Fruit fly (Drosophila melanogaster) whole organism, pupa: ENCODE data around the gene CycT.

ENCODE experiments used
- CG10348 ChIP-seq: fragments of 200-800 bp; sonication (Bioruptor generic); IDR thresholded peaks from 2 replicates; pipeline ENCODE4 v1.3.6; 2022; ENCODE audit warnings: missing biosample characterization, missing genetic modification characterization
- CG12605 ChIP-seq: fragments of 200-800 bp; sonication (Bioruptor generic); IDR thresholded peaks from 2 replicates; pipeline ENCODE4 v1.3.6; 2022; ENCODE audit warnings: missing biosample characterization, missing genetic modification characterization
- CG13204 ChIP-seq: fragments of 200-800 bp; sonication (Bioruptor generic); optimal IDR thresholded peaks from 2 replicates; lab custom pipeline; 2018; ENCODE audit warnings: missing biosample characterization, mild to moderate bottlenecking, missing genetic modification characterization, moderate library complexity
- CG14655 ChIP-seq: fragments of 200-800 bp; sonication (Bioruptor generic); optimal IDR thresholded peaks from 3 replicates; lab custom pipeline; 2017; ENCODE audit warnings: mild to moderate bottlenecking, missing biosample characterization, missing genetic modification reagents, missing genetic modification characterization
- CG15710 ChIP-seq: fragments of 200-800 bp; sonication (Bioruptor generic); optimal IDR thresholded peaks from 2 replicates; lab custom pipeline; 2018; ENCODE audit warnings: missing biosample characterization, mild to moderate bottlenecking, missing genetic modification characterization, moderate library complexity
- CG17806 ChIP-seq: fragments of 200-800 bp; sonication (Bioruptor generic); optimal IDR thresholded peaks from 2 replicates; lab custom pipeline; 2018; ENCODE audit warnings: missing biosample characterization, mild to moderate bottlenecking, missing genetic modification characterization, moderate library complexity
- CG32121 ChIP-seq: fragments of 200-800 bp; sonication (Bioruptor generic); IDR thresholded peaks from 2 replicates; pipeline ENCODE4 v1.3.6; 2022; ENCODE audit warnings: missing biosample characterization, missing genetic modification characterization
- CG34367 ChIP-seq: fragments of 200-800 bp; sonication (Bioruptor generic); optimal IDR thresholded peaks from 2 replicates; lab custom pipeline; 2018; ENCODE audit warnings: missing biosample characterization, mild to moderate bottlenecking, missing genetic modification characterization
- CG4496 ChIP-seq: fragments of 200-800 bp; sonication (Bioruptor generic); IDR thresholded peaks from 3 replicates; pipeline ENCODE4 v1.3.6; 2022; ENCODE audit warnings: missing biosample characterization, missing genetic modification characterization
- CG8159 ChIP-seq: fragments of 200-800 bp; sonication (Bioruptor generic); optimal IDR thresholded peaks from 3 replicates; lab custom pipeline; 2018; ENCODE audit warnings: missing biosample characterization, mild to moderate bottlenecking, missing genetic modification characterization, moderate library complexity
- CG8301 ChIP-seq: fragments of 200-800 bp; sonication (Bioruptor generic); optimal IDR thresholded peaks from 2 replicates; lab custom pipeline; 2018; ENCODE audit warnings: missing biosample characterization, mild to moderate bottlenecking, missing genetic modification characterization
- CG9948 ChIP-seq: fragments of 200-800 bp; sonication (Bioruptor generic); optimal IDR thresholded peaks from 2 replicates; lab custom pipeline; 2018; ENCODE audit warnings: missing biosample characterization, mild to moderate bottlenecking, missing genetic modification characterization, moderate library complexity
- D1 ChIP-seq: fragments of 200-800 bp; sonication (Bioruptor generic); optimal IDR thresholded peaks from 2 replicates; lab custom pipeline; 2018; ENCODE audit warnings: missing biosample characterization, mild to moderate bottlenecking, missing genetic modification characterization, moderate library complexity
- EcR ChIP-seq: fragments of 200-800 bp; sonication (Bioruptor generic); optimal IDR thresholded peaks from 3 replicates; lab custom pipeline; 2019; ENCODE audit warnings: missing biosample characterization, missing genetic modification characterization, mild to moderate bottlenecking, moderate library complexity, missing genetic modification reagents
- Ets98B ChIP-seq: fragments of 200-800 bp; sonication (Bioruptor generic); IDR thresholded peaks from 2 replicates; pipeline ENCODE4 v1.3.6; 2022; ENCODE audit warnings: missing biosample characterization, missing genetic modification characterization
- Pif1A ChIP-seq: fragments of 200-800 bp; sonication (Bioruptor generic); optimal IDR thresholded peaks from 3 replicates; lab custom pipeline; 2016; ENCODE audit warnings: missing biosample characterization, missing genetic modification characterization
- Pif1B ChIP-seq: fragments of 200-800 bp; sonication (Bioruptor generic); optimal IDR thresholded peaks from 3 replicates; lab custom pipeline; 2016; ENCODE audit warnings: missing biosample characterization, missing genetic modification characterization
- Snoo ChIP-seq: fragments of 200-800 bp; sonication (Bioruptor generic); optimal IDR thresholded peaks from 3 replicates; lab custom pipeline; 2017; ENCODE audit warnings: missing biosample characterization, mild to moderate bottlenecking, missing genetic modification characterization, inconsistent platforms
- fd96Ca ChIP-seq: fragments of 200-800 bp; sonication (Bioruptor generic); IDR thresholded peaks from 3 replicates; pipeline ENCODE4 v1.3.6; 2022; ENCODE audit warnings: missing biosample characterization, missing genetic modification characterization
- gl ChIP-seq: fragments of 200-800 bp; sonication (Bioruptor generic); optimal IDR thresholded peaks from 2 replicates; lab custom pipeline; 2018; ENCODE audit warnings: missing biosample characterization, mild to moderate bottlenecking, missing genetic modification characterization
- rn ChIP-seq: fragments of 200-800 bp; sonication (Bioruptor generic); IDR thresholded peaks from 2 replicates; pipeline ENCODE4 v1.3.6; 2022; ENCODE audit warnings: missing biosample characterization, missing genetic modification characterization

Gene CycT

DNA sequence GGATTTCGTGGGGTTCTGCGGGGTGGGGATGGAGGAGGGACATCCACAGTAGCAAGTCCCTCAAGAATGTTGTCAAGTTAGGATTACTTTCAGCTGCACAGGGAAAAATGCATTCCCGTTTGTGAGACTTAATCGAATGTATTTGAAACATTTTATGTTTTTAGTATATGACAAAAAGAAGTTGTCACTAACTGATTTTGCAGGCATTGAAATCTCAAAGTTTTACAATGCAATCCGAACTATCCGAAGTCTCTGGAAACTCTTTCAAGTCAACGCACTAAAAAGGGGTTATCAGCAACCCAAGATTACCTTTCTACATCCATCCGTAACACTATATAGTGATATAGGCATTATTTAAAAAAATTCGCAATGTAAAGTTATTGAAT lies 19.3 kb upstream of the CycT start:
- peak; percentile 50 for TF ChIP-seq CG14655 (GFP tag; lab: Kevin White, UChicago)
- no peak for TF ChIP-seq fd96Ca (GFP tag; lab: Robert Waterston, UW)
- peak; percentile 82 for TF ChIP-seq CG9948 (tag; lab: Kevin White, UChicago)
- no peak for TF ChIP-seq gl (tag; lab: Kevin White, UChicago)
- TF ChIP-seq CG12605, result no peak
- TF ChIP-seq CG34367, result peak; percentile 74
- peak; percentile 60 for TF ChIP-seq D1 (tag; lab: Kevin White, UChicago)
- TF ChIP-seq CG8159, result peak; percentile 77
- TF ChIP-seq Pif1A (GFP tag; lab: Kevin White, UChicago), result peak; percentile 23
- no peak for TF ChIP-seq Pif1B (GFP tag; lab: Kevin White, UChicago)
- peak; percentile 13 for TF ChIP-seq CG8301 (tag; lab: Kevin White, UChicago)
- TF ChIP-seq CG15710 (tag; lab: Kevin White, UChicago), result peak; percentile 63
- peak; percentile 74 for TF ChIP-seq CG17806 (tag; lab: Kevin White, UChicago)
- TF ChIP-seq CG4496 (GFP tag; lab: Robert Waterston, UW), result 0 out of 3 replicates have a peak, but pooled peaks have one; percentile 25

DNA sequence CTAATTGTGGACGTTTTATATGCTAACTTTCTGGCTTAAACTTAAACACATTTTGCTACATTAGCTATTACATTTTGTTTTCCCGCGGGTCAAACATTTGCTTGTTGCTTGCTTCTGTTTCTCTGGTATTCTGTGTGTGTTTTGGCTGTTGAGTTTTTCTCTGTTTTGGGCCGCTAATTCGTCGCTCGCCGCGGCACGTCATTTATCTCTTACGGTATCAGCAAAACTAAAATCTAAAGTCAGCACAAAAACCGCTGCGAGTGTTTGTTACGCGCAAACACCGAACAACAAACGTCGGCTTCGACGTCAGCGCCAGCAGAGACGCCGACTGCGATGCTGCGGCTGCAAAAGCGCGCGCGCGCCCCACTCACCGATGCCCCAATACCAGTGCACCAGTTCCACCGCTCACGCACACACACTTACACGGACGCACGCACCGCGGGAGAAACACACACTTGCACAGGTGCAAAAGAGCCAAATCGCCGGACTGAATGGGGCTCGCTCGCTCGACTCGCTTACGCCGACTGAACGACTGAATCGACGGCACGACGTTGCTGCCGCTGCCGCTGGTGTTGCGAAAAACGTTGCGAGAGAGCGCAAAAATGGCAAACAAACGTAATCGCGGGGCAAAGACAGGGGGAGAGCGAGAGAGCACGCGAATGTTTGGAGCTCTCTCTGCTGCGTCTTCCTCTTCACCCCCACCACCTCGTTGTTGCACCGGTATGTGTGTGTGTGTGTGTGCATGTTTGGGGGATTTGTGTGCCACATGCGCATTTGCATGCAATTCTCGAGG lies 18.7 kb upstream of the CycT start:
- TF ChIP-seq rn (no peak), D1 (tag; lab: Kevin White, UChicago) (no peak), CG15710 (tag; lab: Kevin White, UChicago) (no peak), CG17806 (tag; lab: Kevin White, UChicago) (no peak), CG13204 (peak; percentile 99), CG8159 (no peak), CG4496 (GFP tag; lab: Robert Waterston, UW) (0 out of 3 replicates have a peak, but pooled peaks have one; percentile 10), EcR (GFP tag; lab: Kevin White, UChicago) (peak; percentile 95), CG10348 (GFP tag; lab: Robert Waterston, UW) (no peak), Ets98B (GFP tag; lab: Robert Waterston, UW) (peak; percentile 69; the same call in 1 of the 2 replicates), CG14655 (GFP tag; lab: Kevin White, UChicago) (no peak), CG8301 (tag; lab: Kevin White, UChicago) (no peak), fd96Ca (GFP tag; lab: Robert Waterston, UW) (peak; percentile 66; the same call in 1 of the 3 replicates), CG34367 (no peak), CG12605 (0 out of 2 replicates have a peak, but pooled peaks have one; percentile 51), CG9948 (tag; lab: Kevin White, UChicago) (no peak), Snoo (tag; lab: Kevin White, UChicago) (no peak), Pif1B (GFP tag; lab: Kevin White, UChicago) (no peak), Pif1A (GFP tag; lab: Kevin White, UChicago) (no peak), CG32121 (peak; percentile 53; the same call in 1 of the 2 replicates), gl (tag; lab: Kevin White, UChicago) (no peak)

DNA sequence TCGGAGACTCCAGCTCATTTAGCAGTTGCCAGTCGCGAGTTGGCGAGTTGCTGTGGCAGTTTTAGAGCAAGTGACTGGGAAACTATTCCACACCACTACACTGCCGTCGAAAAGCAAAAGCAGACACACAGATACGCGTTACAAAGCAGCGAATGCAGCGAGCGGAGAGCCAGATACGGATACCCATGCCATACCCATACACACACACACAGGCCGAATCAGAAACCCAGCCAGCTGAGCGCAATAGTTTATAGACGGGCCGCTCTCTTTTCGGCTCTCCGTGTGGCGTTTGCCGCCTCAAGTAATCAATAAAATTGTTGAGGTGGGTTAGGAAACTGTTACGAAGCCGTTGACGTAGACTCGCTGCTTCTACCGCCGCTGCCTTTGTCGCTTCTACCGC lies 16.2 kb upstream of the CycT start:
- no peak for TF ChIP-seq CG17806 (tag; lab: Kevin White, UChicago)
- peak; percentile 72 for TF ChIP-seq Ets98B (GFP tag; lab: Robert Waterston, UW)
- no peak for TF ChIP-seq CG9948 (tag; lab: Kevin White, UChicago)
- TF ChIP-seq Pif1B (GFP tag; lab: Kevin White, UChicago), result no peak
- TF ChIP-seq rn, result no peak
- TF ChIP-seq CG32121, result peak; percentile 53
- peak; percentile 87 for TF ChIP-seq CG13204
- TF ChIP-seq CG8159, result no peak
- peak; percentile 61; the same call in 2 of the 3 replicates for TF ChIP-seq CG4496 (GFP tag; lab: Robert Waterston, UW)
- peak; percentile 87 for TF ChIP-seq EcR (GFP tag; lab: Kevin White, UChicago)
- TF ChIP-seq D1 (tag; lab: Kevin White, UChicago), result no peak
- TF ChIP-seq fd96Ca (GFP tag; lab: Robert Waterston, UW), result no peak; the same call in 2 of the 3 replicates
- TF ChIP-seq CG10348 (GFP tag; lab: Robert Waterston, UW), result no peak
- no peak for TF ChIP-seq Snoo (tag; lab: Kevin White, UChicago)
- TF ChIP-seq Pif1A (GFP tag; lab: Kevin White, UChicago), result no peak
- TF ChIP-seq CG34367, result no peak
- no peak for TF ChIP-seq CG14655 (GFP tag; lab: Kevin White, UChicago)
- TF ChIP-seq CG15710 (tag; lab: Kevin White, UChicago), result no peak
- no peak for TF ChIP-seq gl (tag; lab: Kevin White, UChicago)
- peak; percentile 59; the same call in 1 of the 2 replicates for TF ChIP-seq CG12605
- no peak for TF ChIP-seq CG8301 (tag; lab: Kevin White, UChicago)

DNA sequence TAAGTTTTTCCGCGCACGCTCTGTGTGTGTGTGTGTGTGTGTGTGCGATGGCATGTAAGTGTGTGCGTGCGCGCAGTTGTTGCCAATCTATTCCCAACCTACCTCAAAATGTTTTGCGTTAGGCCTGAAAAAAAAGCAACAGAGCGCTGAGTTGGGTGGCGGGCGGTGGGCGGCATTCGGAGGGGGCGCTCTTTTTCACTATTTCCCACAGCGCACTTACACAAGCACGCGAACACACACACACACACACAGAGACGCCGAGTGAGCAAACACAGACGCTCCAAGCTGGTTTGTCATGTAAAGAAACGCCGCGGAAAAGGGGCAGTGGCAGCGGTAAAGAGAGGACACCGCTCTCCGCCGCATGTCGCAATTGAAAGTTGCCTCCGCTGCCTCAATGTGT lies 14.5 kb upstream of the CycT start:
- peak; percentile 47 for TF ChIP-seq EcR (GFP tag; lab: Kevin White, UChicago)
- TF ChIP-seq CG10348 (GFP tag; lab: Robert Waterston, UW), result no peak
- TF ChIP-seq CG12605, result peak; percentile 61
- TF ChIP-seq Snoo (tag; lab: Kevin White, UChicago), result no peak
- peak; percentile 65 for TF ChIP-seq CG4496 (GFP tag; lab: Robert Waterston, UW)
- TF ChIP-seq CG14655 (GFP tag; lab: Kevin White, UChicago), result peak; percentile 19
- peak; percentile 73 for TF ChIP-seq fd96Ca (GFP tag; lab: Robert Waterston, UW)
- peak; percentile 75 for TF ChIP-seq CG32121
- peak; percentile 83 for TF ChIP-seq CG13204
- peak; percentile 72; the same call in 1 of the 2 replicates for TF ChIP-seq Ets98B (GFP tag; lab: Robert Waterston, UW)
- no peak for TF ChIP-seq CG8301 (tag; lab: Kevin White, UChicago)

DNA sequence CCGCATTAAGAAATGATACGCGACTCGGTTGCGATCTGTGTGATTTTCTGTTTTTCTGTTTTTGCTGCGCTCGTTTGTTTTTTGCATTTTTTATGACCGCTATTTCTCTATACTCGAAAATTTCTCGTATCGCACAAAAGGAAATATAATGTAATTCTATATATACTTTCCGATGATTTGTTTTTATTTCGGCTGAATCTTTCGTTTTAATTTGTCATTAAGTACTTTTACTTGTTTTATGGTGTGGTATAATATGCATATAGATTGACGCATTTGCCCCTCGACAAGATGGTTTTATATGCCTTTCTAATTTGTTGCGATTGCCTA lies 12.9 kb upstream of the CycT start:
- TF ChIP-seq Pif1B (GFP tag; lab: Kevin White, UChicago) (no peak), CG8159 (peak; percentile 2)
